Worm (Caenorhabditis elegans) whole organism, L1 larva: Measurements from ENCODE around the gene nep-9.

Source experiments
- C04F5.9 ChIP-seq: sonication (generic microtip); optimal IDR thresholded peaks from 2 replicates; lab custom pipeline; 2016; ENCODE audit warnings: missing genetic modification characterization, missing compliant biosample characterization
- C16A3.4 ChIP-seq: fragments of 150-350 bp; optimal IDR thresholded peaks from 2 replicates; lab custom pipeline; 2014; ENCODE audit warnings: missing biosample characterization, missing genetic modification characterization
- Y116A8C.19 ChIP-seq: sonication (generic microtip); optimal IDR thresholded peaks from 2 replicates; lab custom pipeline; 2016; ENCODE audit warnings: missing compliant biosample characterization, missing genetic modification characterization, borderline replicate concordance
- alr-1 ChIP-seq: fragments of 200-800 bp; sonication (Bioruptor generic); optimal IDR thresholded peaks from 2 replicates; lab custom pipeline; 2018; ENCODE audit warnings: borderline replicate concordance, mild to moderate bottlenecking, missing genetic modification characterization, missing compliant biosample characterization
- aly-2 ChIP-seq: fragments of 150-350 bp; optimal IDR thresholded peaks from 2 replicates; lab custom pipeline; 2014; ENCODE audit warnings: missing biosample characterization, missing genetic modification characterization
- ceh-63 ChIP-seq: fragments of 200-800 bp; sonication (Bioruptor generic); optimal IDR thresholded peaks from 2 replicates; lab custom pipeline; 2018; ENCODE audit warnings: mild to moderate bottlenecking, missing genetic modification characterization, missing compliant biosample characterization
- ceh-82 ChIP-seq, 3 experiments: fragments of 150-350 bp in 1 of 3; sonication (generic microtip) in 2 of 3; optimal IDR thresholded peaks; 2 replicates each; lab custom pipeline; 2014 to 2017; ENCODE audit warnings: missing biosample characterization in 3 of 3, missing genetic modification characterization in 3 of 3
- ceh-88 ChIP-seq: fragments of 200-800 bp; sonication (Bioruptor generic); IDR thresholded peaks from 2 replicates; pipeline ENCODE4 v1.3.6; 2022; ENCODE audit warnings: missing genetic modification characterization, missing compliant biosample characterization
- ces-1 ChIP-seq: fragments of 150-350 bp; optimal IDR thresholded peaks from 2 replicates; lab custom pipeline; 2014; ENCODE audit warnings: missing biosample characterization, missing genetic modification reagents, missing genetic modification characterization
- dpl-1 ChIP-seq, 3 experiments: fragments of 150-350 bp in 2 of 3; sonication (generic microtip) in 1 of 3; optimal IDR thresholded peaks; 2 replicates each; lab custom pipeline; 2014 to 2017; ENCODE audit warnings: missing biosample characterization in 3 of 3, missing genetic modification characterization in 3 of 3, missing genetic modification reagents in 3 of 3
- elt-3 ChIP-seq, 6 experiments: fragments of 150-350 bp in 1 of 6; sonication (generic microtip); optimal IDR thresholded peaks; 2 replicates each; lab custom pipeline; 2017 to 2018; ENCODE audit warnings: missing biosample characterization in 6 of 6, missing genetic modification characterization in 6 of 6, inconsistent platforms in 1 of 6
- ets-5 ChIP-seq: fragments of 200-800 bp; sonication (Bioruptor generic); IDR thresholded peaks from 2 replicates; pipeline ENCODE4 v1.3.6; 2022; ENCODE audit warnings: missing genetic modification characterization, missing compliant biosample characterization
- fkh-4 ChIP-seq: sonication (generic microtip); optimal IDR thresholded peaks from 2 replicates; lab custom pipeline; 2016; ENCODE audit warnings: missing compliant biosample characterization, missing genetic modification characterization, borderline replicate concordance
- grh-1 ChIP-seq: fragments of 200-800 bp; sonication (Bioruptor generic); IDR thresholded peaks from 2 replicates; pipeline ENCODE4 v1.3.6; 2022; ENCODE audit warnings: missing genetic modification reagents, missing genetic modification characterization, missing compliant biosample characterization
- hlh-17 ChIP-seq: fragments of 200-800 bp; sonication (Bioruptor generic); optimal IDR thresholded peaks from 2 replicates; lab custom pipeline; 2018; ENCODE audit warnings: missing genetic modification characterization, mild to moderate bottlenecking, missing compliant biosample characterization, moderate library complexity, borderline replicate concordance
- hpl-2 ChIP-seq: fragments of 150-350 bp; optimal IDR thresholded peaks from 2 replicates; lab custom pipeline; 2014; ENCODE audit warnings: missing biosample characterization, missing genetic modification reagents, missing genetic modification characterization
- isw-1 ChIP-seq: fragments of 200-800 bp; sonication (Bioruptor generic); IDR thresholded peaks from 2 replicates; pipeline ENCODE4 v1.3.6; 2022; ENCODE audit warnings: missing genetic modification characterization, missing compliant biosample characterization
- jun-1 ChIP-seq: fragments of 150-350 bp; optimal IDR thresholded peaks from 2 replicates; lab custom pipeline; 2014; ENCODE audit warnings: missing biosample characterization, missing genetic modification reagents, missing genetic modification characterization
- lin-14 ChIP-seq: fragments of 200-800 bp; sonication (Bioruptor generic); optimal IDR thresholded peaks from 2 replicates; lab custom pipeline; 2018; ENCODE audit warnings: mild to moderate bottlenecking, missing genetic modification characterization, moderate library complexity, missing compliant biosample characterization
- lin-35 ChIP-seq, 2 experiments: fragments of 150-350 bp; optimal IDR thresholded peaks; 2 replicates each; lab custom pipeline; 2014; ENCODE audit warnings: missing biosample characterization in 2 of 2, missing genetic modification characterization in 2 of 2, missing genetic modification reagents in 2 of 2
- lin-39 ChIP-seq: fragments of 150-350 bp; optimal IDR thresholded peaks from 2 replicates; lab custom pipeline; 2014; ENCODE audit warnings: missing biosample characterization, missing genetic modification reagents, missing genetic modification characterization
- lir-3 ChIP-seq: sonication (generic microtip); optimal IDR thresholded peaks from 2 replicates; lab custom pipeline; 2016; ENCODE audit warnings: mild to moderate bottlenecking, missing genetic modification characterization, moderate library complexity, missing compliant biosample characterization; ENCODE audit not compliant: poor library complexity
- mdl-1 ChIP-seq, 2 experiments: fragments of 150-350 bp; optimal IDR thresholded peaks; 2 replicates each; lab custom pipeline; 2014 to 2017; ENCODE audit warnings: missing biosample characterization in 2 of 2, missing genetic modification characterization in 2 of 2, inconsistent platforms in 1 of 2
- mef-2 ChIP-seq: fragments of 150-350 bp; optimal IDR thresholded peaks from 2 replicates; lab custom pipeline; 2014; ENCODE audit warnings: missing biosample characterization, missing genetic modification characterization
- mep-1 ChIP-seq: fragments of 150-350 bp; optimal IDR thresholded peaks from 2 replicates; lab custom pipeline; 2014; ENCODE audit warnings: missing biosample characterization, missing genetic modification characterization
- nhr-12 ChIP-seq: sonication (generic microtip); optimal IDR thresholded peaks from 2 replicates; lab custom pipeline; 2017; ENCODE audit warnings: missing biosample characterization, missing genetic modification characterization
- nhr-19 ChIP-seq: fragments of 200-800 bp; sonication (Bioruptor generic); conservative IDR thresholded peaks from 2 replicates; pipeline ENCODE4 v1.3.6; 2022; ENCODE audit warnings: missing genetic modification characterization, missing compliant biosample characterization
- nhr-28 ChIP-seq: fragments of 150-350 bp; optimal IDR thresholded peaks from 2 replicates; lab custom pipeline; 2014; ENCODE audit warnings: missing biosample characterization, missing genetic modification characterization
- nhr-85 ChIP-seq: sonication (generic microtip); peaks from one replicate; lab custom pipeline; 2016; ENCODE audit warnings: missing genetic modification characterization, inconsistent platforms, missing compliant biosample characterization
- nhr-90 ChIP-seq: sonication (generic microtip); optimal IDR thresholded peaks from 2 replicates; lab custom pipeline; 2016; ENCODE audit warnings: mild to moderate bottlenecking, missing genetic modification characterization, missing compliant biosample characterization; ENCODE audit not compliant: poor library complexity
- pqm-1 ChIP-seq: sonication (generic microtip); optimal IDR thresholded peaks from 3 replicates; lab custom pipeline; 2017; ENCODE audit warnings: missing biosample characterization, missing genetic modification characterization
- rnt-1 ChIP-seq: sonication (generic microtip); optimal IDR thresholded peaks from 2 replicates; lab custom pipeline; 2016; ENCODE audit warnings: mild to moderate bottlenecking, missing genetic modification characterization, moderate library complexity, missing compliant biosample characterization
- skn-1 ChIP-seq: fragments of 150-350 bp; optimal IDR thresholded peaks from 2 replicates; lab custom pipeline; 2014; ENCODE audit warnings: missing biosample characterization, missing genetic modification characterization
- swsn-7 ChIP-seq: sonication (generic microtip); optimal IDR thresholded peaks from 2 replicates; lab custom pipeline; 2016; ENCODE audit warnings: missing genetic modification characterization, missing compliant biosample characterization
- tlp-1 ChIP-seq: fragments of 150-350 bp; optimal IDR thresholded peaks from 2 replicates; lab custom pipeline; 2014; ENCODE audit warnings: missing biosample characterization, missing genetic modification characterization
- unc-98 ChIP-seq: fragments of 200-800 bp; sonication (Bioruptor generic); IDR thresholded peaks from 2 replicates; pipeline ENCODE4 v1.3.6; 2022; ENCODE audit warnings: missing genetic modification characterization, missing compliant biosample characterization
- vab-15 ChIP-seq: sonication (generic microtip); optimal IDR thresholded peaks from 2 replicates; lab custom pipeline; 2017; ENCODE audit warnings: missing genotype, mild to moderate bottlenecking, missing genetic modification characterization, missing compliant biosample characterization
- zag-1 ChIP-seq: fragments of 150-350 bp; optimal IDR thresholded peaks from 2 replicates; lab custom pipeline; 2014; ENCODE audit warnings: missing biosample characterization, missing genetic modification characterization
- zip-4 ChIP-seq: fragments of 200-800 bp; sonication (Bioruptor generic); optimal IDR thresholded peaks from 2 replicates; lab custom pipeline; 2018; ENCODE audit warnings: mild to moderate bottlenecking, missing genetic modification characterization, moderate library complexity, missing compliant biosample characterization
- ztf-11 ChIP-seq, 2 experiments: sonication (generic microtip); optimal IDR thresholded peaks; 2 replicates each; lab custom pipeline; 2016 to 2017; ENCODE audit warnings: missing genetic modification characterization in 2 of 2, missing biosample characterization in 1 of 2, missing compliant biosample characterization in 1 of 2
- ztf-4 ChIP-seq: fragments of 150-350 bp; optimal IDR thresholded peaks from 2 replicates; lab custom pipeline; 2014; ENCODE audit warnings: missing biosample characterization, missing genetic modification characterization

The nep-9 gene

DNA sequence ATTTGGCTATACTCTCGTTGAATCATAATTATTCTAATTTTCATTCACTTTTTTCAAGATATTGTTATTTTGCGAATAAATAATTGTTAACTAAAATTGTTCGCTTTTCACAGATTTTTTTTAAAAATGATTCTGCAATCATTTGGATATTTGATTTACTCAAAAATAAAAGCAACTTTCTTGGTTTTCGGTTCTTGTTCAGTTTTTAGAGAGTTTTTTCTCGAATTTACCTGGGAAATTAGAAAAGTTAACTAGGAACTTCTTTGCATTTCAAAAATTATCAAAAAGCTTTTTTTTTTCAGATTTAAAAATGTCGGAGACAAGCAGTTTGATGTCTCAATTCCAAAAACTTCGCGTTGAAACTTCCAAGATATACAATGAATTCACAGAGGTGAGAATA, 47.5 kb upstream of the nep-9 start, which contains the start of the genes C16C8.20 and gldi-6:
C16C8.20 (plus strand) TSS at position 301 of the 400 bp plus-strand sequence.
gldi-6 (plus strand) TSS at position 301 of the 400 bp plus-strand sequence.
- no peak for TF ChIP-seq Y116A8C.19
- no peak for TF ChIP-seq mep-1
- TF ChIP-seq zip-4 (GFP tag; lab: Kevin White, UChicago) = no peak
- no peak for TF ChIP-seq fkh-4
- no peak for TF ChIP-seq lin-39 (tag; lab: Kevin White, UChicago)
- TF ChIP-seq hlh-17 (GFP tag; lab: Kevin White, UChicago) = no peak
- no peak for TF ChIP-seq isw-1 (GFP tag; lab: Robert Waterston, UW)
- TF ChIP-seq nhr-12 = no peak
- TF ChIP-seq ceh-82 (tag; optimal IDR thresholded peaks at IDR 0.05; lab: Kevin White, UChicago) = no peak
- TF ChIP-seq nhr-85 = no peak
- no peak for TF ChIP-seq hpl-2
- no peak for TF ChIP-seq rnt-1
- TF ChIP-seq lin-35 (GFP tag; optimal IDR thresholded peaks at IDR 0.05; lab: Kevin White, UChicago) = no peak
- no peak for TF ChIP-seq mdl-1 (tag; optimal IDR thresholded peaks at IDR 0.05; lab: Kevin White, UChicago)
- no peak for TF ChIP-seq ces-1 (GFP tag; lab: Kevin White, UChicago)
- TF ChIP-seq C16A3.4 (tag; lab: Kevin White, UChicago) = no peak
- no peak for TF ChIP-seq aly-2 (tag; lab: Kevin White, UChicago)

DNA sequence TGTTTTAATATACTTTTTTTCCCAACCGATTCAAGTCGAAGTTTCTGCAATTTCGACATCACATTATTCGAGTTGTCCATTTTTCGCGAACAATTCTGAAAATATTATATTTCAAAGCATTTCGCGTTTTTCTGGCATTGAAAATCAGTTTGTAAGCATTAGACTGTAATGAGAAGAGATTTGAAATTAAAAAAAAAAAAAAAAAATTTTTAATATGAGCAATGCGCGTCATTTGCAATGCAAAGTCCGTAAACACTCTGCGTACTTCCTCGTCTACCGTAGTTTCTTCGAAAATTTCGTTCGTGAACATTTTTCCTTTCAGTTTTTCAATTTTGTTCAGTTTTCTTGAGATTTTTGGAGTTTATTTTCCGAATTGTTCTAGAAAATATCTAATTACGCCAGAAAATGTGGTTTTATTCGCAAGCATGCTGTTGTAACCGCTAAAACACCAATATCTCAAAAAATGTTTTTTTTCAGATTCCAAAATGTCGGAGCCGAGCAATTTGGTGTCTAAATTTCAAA, 46.2 kb upstream of the nep-9 start, which contains the start of the genes C16C8.5 and C16C8.16:
C16C8.5 (minus strand) TSS at position 101 of the 522 bp plus-strand sequence.
C16C8.16 (plus strand) TSS at position 472 of the 522 bp plus-strand sequence.
- TF ChIP-seq Y116A8C.19 = no peak
- no peak for TF ChIP-seq mef-2

DNA sequence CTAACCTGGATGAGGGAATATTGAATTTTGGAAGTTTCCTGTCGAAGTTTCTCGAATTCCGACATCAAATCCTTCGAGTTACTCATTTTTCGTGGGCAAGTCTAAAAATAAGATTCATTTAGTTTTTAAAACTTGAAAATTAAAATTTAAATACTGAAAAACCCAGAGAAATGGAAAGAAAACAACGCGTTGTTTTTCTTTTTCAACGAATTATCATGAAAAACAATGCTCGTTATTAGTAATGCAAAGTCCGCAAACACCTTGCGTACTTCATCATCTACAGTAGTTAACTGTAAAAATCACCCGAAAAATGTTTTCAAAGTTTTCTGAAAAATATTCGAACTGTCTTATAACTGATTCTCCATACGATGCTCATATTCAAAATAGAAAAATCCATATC, 45.2 kb upstream of the nep-9 start, which contains the start of gene C16C8.4:
C16C8.4 (minus strand) TSS at position 101 of the 400 bp plus-strand sequence.
- TF ChIP-seq nhr-90 (tag; lab: Kevin White, UChicago) = no peak
- TF ChIP-seq skn-1 = no peak
- TF ChIP-seq vab-15 = no peak
- TF ChIP-seq hlh-17 (GFP tag; lab: Kevin White, UChicago) = no peak
- TF ChIP-seq ztf-4 (tag; lab: Kevin White, UChicago) = no peak
- TF ChIP-seq lin-14 (GFP tag; lab: Kevin White, UChicago) = no peak
- TF ChIP-seq elt-3 (tag; optimal IDR thresholded peaks at IDR 0.05; lab: Kevin White, UChicago) = no peak
- no peak for TF ChIP-seq pqm-1 (tag; lab: Kevin White, UChicago)
- no peak for TF ChIP-seq tlp-1
- TF ChIP-seq ets-5 = no peak
- TF ChIP-seq aly-2 (tag; lab: Kevin White, UChicago) = no peak
- no peak for TF ChIP-seq ceh-88 (GFP tag; lab: Robert Waterston, UW)
- TF ChIP-seq ztf-11 (tag; optimal IDR thresholded peaks at IDR 0.05; lab: Kevin White, UChicago) = no peak
- TF ChIP-seq mef-2 = no peak
- TF ChIP-seq Y116A8C.19 = no peak
- TF ChIP-seq, all 84 proteins: peak for 0

DNA sequence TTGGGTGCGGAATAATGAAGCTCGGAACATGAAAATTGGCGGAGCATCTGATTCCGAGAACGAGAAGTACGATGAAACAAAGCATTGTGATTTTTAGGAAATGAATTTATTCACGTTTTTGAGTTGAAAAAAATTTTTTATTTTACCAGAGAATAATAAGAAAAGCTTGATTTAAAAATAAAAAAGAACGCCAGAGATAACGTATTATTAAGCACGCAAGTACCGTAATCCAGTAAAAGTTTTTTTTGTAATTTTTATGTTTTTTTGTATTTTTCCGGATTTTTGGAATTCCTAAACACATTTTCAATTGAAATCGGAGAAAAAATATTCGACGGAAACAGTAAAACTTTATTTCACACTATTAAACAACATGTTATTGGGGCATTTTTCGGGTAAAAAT, 44.0 kb upstream of the nep-9 start, which contains the start of gene C16C8.22:
C16C8.22 (minus strand) TSS at position 101 of the 400 bp plus-strand sequence.
- TF ChIP-seq pqm-1 (tag; lab: Kevin White, UChicago) (no peak), grh-1 (GFP tag; lab: Robert Waterston, UW) (no peak), unc-98 (GFP tag; lab: Robert Waterston, UW) (no peak), jun-1 (tag; lab: Kevin White, UChicago) (no peak), swsn-7 (tag; lab: Kevin White, UChicago) (no peak), lir-3 (tag; lab: Kevin White, UChicago) (no peak), nhr-19 (no peak), isw-1 (GFP tag; lab: Robert Waterston, UW) (no peak), skn-1 (no peak), aly-2 (tag; lab: Kevin White, UChicago) (no peak), ceh-63 (GFP tag; lab: Kevin White, UChicago) (no peak), elt-3 (tag; optimal IDR thresholded peaks at IDR 0.05; lab: Kevin White, UChicago) (no peak), C04F5.9 (tag; lab: Kevin White, UChicago) (no peak), nhr-28 (tag; lab: Kevin White, UChicago) (no peak), alr-1 (tag; lab: Kevin White, UChicago) (no peak), zag-1 (tag; lab: Kevin White, UChicago) (no peak), dpl-1 (GFP tag; optimal IDR thresholded peaks at IDR 0.05; lab: Kevin White, UChicago) (no peak)
